Worm (Caenorhabditis elegans) whole organism, L4 larva: ENCODE results near the gene plx-2.

ENCODE experiments used
- F44E2.7 ChIP-seq: fragments of 200-800 bp; sonication (Bioruptor generic); IDR thresholded peaks from 2 replicates; pipeline ENCODE4 v2.1.2; 2022; ENCODE audit warnings: missing genetic modification characterization, missing compliant biosample characterization
- T26A8.4 ChIP-seq: fragments of 200-800 bp; sonication (Bioruptor generic); IDR thresholded peaks from 2 replicates; pipeline ENCODE4 v1.3.6; 2022; ENCODE audit warnings: missing genetic modification characterization, missing compliant biosample characterization
- Y105C5A.15 ChIP-seq: fragments of 200-800 bp; sonication (Bioruptor generic); IDR thresholded peaks from 2 replicates; pipeline ENCODE4 v1.3.6; 2022; ENCODE audit warnings: missing genetic modification characterization, missing compliant biosample characterization
- Y48G9A.11 ChIP-seq: fragments of 200-800 bp; sonication (Bioruptor generic); IDR thresholded peaks from 2 replicates; pipeline ENCODE4 v1.3.6; 2022; ENCODE audit warnings: missing genetic modification reagents, missing genetic modification characterization, missing compliant biosample characterization
- Y5F2A.4 ChIP-seq: fragments of 200-800 bp; sonication (Bioruptor generic); optimal IDR thresholded peaks from 2 replicates; lab custom pipeline; 2018; ENCODE audit warnings: mild to moderate bottlenecking, missing genetic modification characterization, missing compliant biosample characterization
- arid-1 ChIP-seq: fragments of 200-800 bp; sonication (Bioruptor generic); conservative IDR thresholded peaks from 2 replicates; pipeline ENCODE4 v1.3.6; 2022; ENCODE audit warnings: missing genetic modification reagents, missing genetic modification characterization, missing compliant biosample characterization
- ceh-20 ChIP-seq: fragments of 200-800 bp; sonication (Bioruptor generic); IDR thresholded peaks from 2 replicates; pipeline ENCODE4 v1.3.6; 2022; ENCODE audit warnings: missing genetic modification reagents, missing genetic modification characterization, missing compliant biosample characterization
- ceh-62 ChIP-seq: sonication (generic microtip); optimal IDR thresholded peaks from 2 replicates; lab custom pipeline; 2017; ENCODE audit warnings: missing biosample characterization, missing genetic modification characterization
- ces-1 ChIP-seq: fragments of 150-350 bp; sonication (generic microtip); optimal IDR thresholded peaks from 4 replicates; lab custom pipeline; 2014; ENCODE audit warnings: missing biosample characterization, missing genetic modification reagents, missing genetic modification characterization
- cey-2 ChIP-seq: sonication (generic microtip); optimal IDR thresholded peaks from 3 replicates; lab custom pipeline; 2017; ENCODE audit warnings: missing genetic modification characterization, mild to moderate bottlenecking, missing compliant biosample characterization, antibody characterized with exemption, borderline replicate concordance; ENCODE audit not compliant: insufficient read depth
- ctbp-1 ChIP-seq: fragments of 200-800 bp; sonication (Bioruptor generic); IDR thresholded peaks from 2 replicates; pipeline ENCODE4 v1.3.6; 2022; ENCODE audit warnings: missing genetic modification reagents, missing genetic modification characterization, missing compliant biosample characterization
- daf-16 ChIP-seq, 3 experiments: sonication (generic microtip); optimal IDR thresholded peaks; 2 replicates each; lab custom pipeline; 2016 to 2017; ENCODE audit warnings: missing genetic modification characterization in 3 of 3, missing genetic modification reagents in 3 of 3, mild to moderate bottlenecking in 2 of 3, missing compliant biosample characterization in 2 of 3, missing biosample characterization in 1 of 3, moderate library complexity in 1 of 3
- dmd-8 ChIP-seq: fragments of 200-800 bp; sonication (Bioruptor generic); IDR thresholded peaks from 2 replicates; pipeline ENCODE4 v1.3.6; 2022; ENCODE audit warnings: missing genetic modification characterization, missing compliant biosample characterization
- dmd-9 ChIP-seq: fragments of 200-800 bp; sonication (Bioruptor generic); IDR thresholded peaks from 2 replicates; pipeline ENCODE4 v1.3.6; 2022; ENCODE audit warnings: missing genetic modification reagents, missing genetic modification characterization, missing compliant biosample characterization
- dve-1 ChIP-seq: sonication (generic microtip); optimal IDR thresholded peaks from 2 replicates; lab custom pipeline; 2017; ENCODE audit warnings: antibody characterized with exemption, mild to moderate bottlenecking, missing genetic modification characterization, missing compliant biosample characterization; ENCODE audit not compliant: insufficient read depth
- egl-43 ChIP-seq: fragments of 200-800 bp; sonication (Bioruptor generic); IDR thresholded peaks from 2 replicates; pipeline ENCODE4 v1.3.6; 2022; ENCODE audit warnings: missing genetic modification reagents, missing genetic modification characterization, missing compliant biosample characterization
- fkh-10 ChIP-seq: fragments of 150-350 bp; optimal IDR thresholded peaks from 2 replicates; lab custom pipeline; 2014; ENCODE audit warnings: missing biosample characterization, missing genetic modification reagents, missing genetic modification characterization
- gei-8 ChIP-seq: fragments of 200-800 bp; sonication (Bioruptor generic); optimal IDR thresholded peaks from 2 replicates; lab custom pipeline; 2018; ENCODE audit warnings: mild to moderate bottlenecking, missing genetic modification characterization, missing compliant biosample characterization
- hif-1 ChIP-seq, 2 experiments: sonication (generic microtip); optimal IDR thresholded peaks; 2 replicates each; lab custom pipeline; 2016 to 2017; ENCODE audit warnings: missing compliant biosample characterization in 2 of 2, missing genetic modification characterization in 2 of 2, missing genetic modification reagents in 2 of 2, missing genotype in 2 of 2, mild to moderate bottlenecking in 1 of 2
- hlh-11 ChIP-seq: fragments of 200-800 bp; sonication (Bioruptor generic); optimal IDR thresholded peaks from 2 replicates; lab custom pipeline; 2018; ENCODE audit warnings: mild to moderate bottlenecking, missing genetic modification characterization, missing compliant biosample characterization
- jun-1 ChIP-seq: fragments of 150-350 bp; optimal IDR thresholded peaks from 2 replicates; lab custom pipeline; 2014; ENCODE audit warnings: missing biosample characterization, missing genetic modification reagents, missing genetic modification characterization
- lim-7 ChIP-seq: fragments of 200-800 bp; sonication (Bioruptor generic); IDR thresholded peaks from 2 replicates; pipeline ENCODE4 v1.3.6; 2022; ENCODE audit warnings: missing genetic modification characterization, missing compliant biosample characterization
- lin-1 ChIP-seq: fragments of 200-800 bp; sonication (Bioruptor generic); IDR thresholded peaks from 2 replicates; pipeline ENCODE4 v1.3.6; 2022; ENCODE audit warnings: missing genetic modification reagents, missing genetic modification characterization, missing compliant biosample characterization
- lin-29 ChIP-seq: fragments of 200-800 bp; sonication (Bioruptor generic); IDR thresholded peaks from 2 replicates; pipeline ENCODE4 v1.3.6; 2022; ENCODE audit warnings: missing genetic modification reagents, missing genetic modification characterization, missing compliant biosample characterization
- lin-38 ChIP-seq: fragments of 200-800 bp; sonication (Bioruptor generic); IDR thresholded peaks from 2 replicates; pipeline ENCODE4 v1.3.6; 2022; ENCODE audit warnings: missing genetic modification reagents, missing genetic modification characterization, missing compliant biosample characterization
- lsy-2 ChIP-seq, 2 experiments: fragments of 150-350 bp in 1 of 2; sonication (generic microtip) in 1 of 2; optimal IDR thresholded peaks; 2 replicates each; lab custom pipeline; 2014 to 2017; ENCODE audit warnings: missing biosample characterization in 2 of 2, missing genetic modification characterization in 2 of 2
- madf-5 ChIP-seq, 2 experiments: fragments of 200-800 bp; sonication (Bioruptor generic); IDR thresholded peaks; 2 replicates each; pipeline ENCODE4 v1.3.6; 2022; ENCODE audit warnings: missing compliant biosample characterization in 2 of 2, missing genetic modification characterization in 2 of 2
- mep-1 ChIP-seq: fragments of 150-350 bp; sonication (generic microtip); optimal IDR thresholded peaks from 3 replicates; lab custom pipeline; 2014; ENCODE audit warnings: missing biosample characterization, missing genetic modification characterization
- mxl-2 ChIP-seq: fragments of 200-800 bp; sonication (Bioruptor generic); conservative IDR thresholded peaks from 2 replicates; pipeline ENCODE4 v1.3.6; 2022; ENCODE audit warnings: missing genetic modification reagents, missing genetic modification characterization, missing compliant biosample characterization
- mxl-3 ChIP-seq: fragments of 200-800 bp; sonication (Bioruptor generic); optimal IDR thresholded peaks from 2 replicates; lab custom pipeline; 2018; ENCODE audit warnings: mild to moderate bottlenecking, missing genetic modification characterization, missing compliant biosample characterization
- nhr-102 ChIP-seq: sonication (generic microtip); optimal IDR thresholded peaks from 2 replicates; lab custom pipeline; 2016; ENCODE audit warnings: mild to moderate bottlenecking, missing genetic modification characterization, moderate library complexity, missing compliant biosample characterization
- nhr-11 ChIP-seq: fragments of 150-350 bp; optimal IDR thresholded peaks from 2 replicates; lab custom pipeline; 2014; ENCODE audit warnings: missing biosample characterization, missing genetic modification characterization
- nhr-237 ChIP-seq: sonication (generic microtip); optimal IDR thresholded peaks from 2 replicates; lab custom pipeline; 2017; ENCODE audit warnings: missing biosample characterization, missing genetic modification characterization
- nhr-42 ChIP-seq: fragments of 200-800 bp; sonication (Bioruptor generic); IDR thresholded peaks from 2 replicates; pipeline ENCODE4 v1.3.6; 2022; ENCODE audit warnings: missing genetic modification characterization, missing compliant biosample characterization
- pha-4 ChIP-seq, 2 experiments: fragments of 150-350 bp in 1 of 2; fragments of 200-800 bp in 1 of 2; sonication (Bioruptor generic) in 1 of 2; IDR thresholded peaks in 1 of 2; optimal IDR thresholded peaks in 1 of 2; 2 replicates each; pipeline versions ENCODE4 v1.3.6 to Lab custom; 2014 to 2022; ENCODE audit warnings: missing genetic modification characterization in 2 of 2, missing genetic modification reagents in 2 of 2, missing biosample characterization in 1 of 2, missing compliant biosample characterization in 1 of 2
- php-3 ChIP-seq: fragments of 200-800 bp; sonication (Bioruptor generic); IDR thresholded peaks from 2 replicates; pipeline ENCODE4 v1.3.6; 2022; ENCODE audit warnings: missing genetic modification reagents, missing genetic modification characterization, missing compliant biosample characterization
- pqm-1 ChIP-seq: sonication (generic microtip); optimal IDR thresholded peaks from 2 replicates; lab custom pipeline; 2017; ENCODE audit warnings: missing biosample characterization, missing genetic modification characterization
- rbr-2 ChIP-seq: sonication (generic microtip); optimal IDR thresholded peaks from 2 replicates; lab custom pipeline; 2016; ENCODE audit warnings: missing genotype, missing genetic modification characterization, missing compliant biosample characterization
- saeg-2 ChIP-seq: fragments of 200-800 bp; sonication (Bioruptor generic); IDR thresholded peaks from 2 replicates; pipeline ENCODE4 v1.3.6; 2022; ENCODE audit warnings: missing genetic modification reagents, missing genetic modification characterization, missing compliant biosample characterization
- skn-1 ChIP-seq: fragments of 150-350 bp; optimal IDR thresholded peaks from 2 replicates; lab custom pipeline; 2014; ENCODE audit warnings: missing biosample characterization, missing genetic modification characterization
- snpc-1.2 ChIP-seq: fragments of 200-800 bp; sonication (Bioruptor generic); IDR thresholded peaks from 2 replicates; pipeline ENCODE4 v1.3.6; 2022; ENCODE audit warnings: missing genetic modification reagents, missing genetic modification characterization, missing compliant biosample characterization
- spr-1 ChIP-seq: sonication (generic microtip); optimal IDR thresholded peaks from 2 replicates; lab custom pipeline; 2016; ENCODE audit warnings: mild to moderate bottlenecking, missing genetic modification characterization, missing compliant biosample characterization
- spr-3 ChIP-seq: fragments of 200-800 bp; sonication (Bioruptor generic); optimal IDR thresholded peaks from 2 replicates; lab custom pipeline; 2018; ENCODE audit warnings: mild to moderate bottlenecking, missing genetic modification characterization, missing compliant biosample characterization
- tag-97 ChIP-seq: fragments of 200-800 bp; sonication (Bioruptor generic); IDR thresholded peaks from 2 replicates; pipeline ENCODE4 v1.3.6; 2022; ENCODE audit warnings: missing genetic modification characterization, missing compliant biosample characterization
- unc-130 ChIP-seq: sonication (generic microtip); optimal IDR thresholded peaks from 2 replicates; lab custom pipeline; 2016; ENCODE audit warnings: missing genetic modification reagents, missing genetic modification characterization, missing compliant biosample characterization
- unc-39 ChIP-seq: sonication (generic microtip); optimal IDR thresholded peaks from 2 replicates; lab custom pipeline; 2017; ENCODE audit warnings: missing biosample characterization, missing genetic modification characterization
- unc-62 ChIP-seq, 3 experiments: fragments of 150-350 bp in 1 of 3; sonication (generic microtip); optimal IDR thresholded peaks in 2 of 3; peaks in 1 of 3; 1 replicate in 1 of 3; 2 replicates in 2 of 3; lab custom pipeline; 2014 to 2017; ENCODE audit warnings: missing biosample characterization in 3 of 3, missing genetic modification characterization in 3 of 3, missing genetic modification reagents in 3 of 3, missing genotype in 1 of 3
- vab-7 ChIP-seq: fragments of 200-800 bp; sonication (Bioruptor generic); IDR thresholded peaks from 2 replicates; pipeline ENCODE4 v1.3.6; 2022; ENCODE audit warnings: missing genetic modification reagents, missing genetic modification characterization, missing compliant biosample characterization
- zfp-2 ChIP-seq: sonication (generic microtip); optimal IDR thresholded peaks from 2 replicates; lab custom pipeline; 2016; ENCODE audit warnings: mild to moderate bottlenecking, missing genetic modification characterization, missing compliant biosample characterization
- zfp-3 ChIP-seq: fragments of 200-800 bp; sonication (Bioruptor generic); conservative IDR thresholded peaks from 2 replicates; pipeline ENCODE4 v1.3.6; 2022; ENCODE audit warnings: missing genetic modification reagents, missing genetic modification characterization, missing compliant biosample characterization

plx-2 gene

ce11 chrII:14441144-14441543 is 16.5 kb upstream of the plx-2 start, which contains the start of gene smg-8 (continued):
- TF ChIP-seq cey-2, result no peak
- TF ChIP-seq ctbp-1 (GFP tag; lab: Robert Waterston, UW), result no peak
- no peak for TF ChIP-seq jun-1 (tag; lab: Kevin White, UChicago)
- no peak for TF ChIP-seq spr-1 (tag; lab: Kevin White, UChicago)
- TF ChIP-seq tag-97 (GFP tag; lab: Robert Waterston, UW), result no peak
- no peak for TF ChIP-seq daf-16 (GFP tag; optimal IDR thresholded peaks at IDR 0.05; lab: Kevin White, UChicago)
- peak; percentile 49 for TF ChIP-seq daf-16 (tag; optimal IDR thresholded peaks at IDR 0.05; lab: Kevin White, UChicago)
- TF ChIP-seq lin-1, result no peak
- 0 out of 2 replicates have a peak, but pooled peaks have one; percentile 18 for TF ChIP-seq ceh-20 (GFP tag; lab: Robert Waterston, UW)
- no peak for TF ChIP-seq T26A8.4 (GFP tag; lab: Robert Waterston, UW)
- TF ChIP-seq nhr-237 (tag; lab: Kevin White, UChicago), result no peak
- TF ChIP-seq dmd-9 (GFP tag; lab: Robert Waterston, UW), result no peak
- TF ChIP-seq mxl-3 (GFP tag; lab: Kevin White, UChicago), result no peak
- no peak for TF ChIP-seq lin-29
- TF ChIP-seq Y48G9A.11 (GFP tag; lab: Robert Waterston, UW), result no peak
- TF ChIP-seq skn-1, result no peak
- no peak for TF ChIP-seq spr-3
- peak; percentile 40 for TF ChIP-seq fkh-10 (GFP tag; lab: Kevin White, UChicago)
- TF ChIP-seq vab-7 (GFP tag; lab: Robert Waterston, UW), result no peak
- TF ChIP-seq lsy-2 (tag; optimal IDR thresholded peaks at IDR 0.05; lab: Kevin White, UChicago), result peak; percentile 7 to 85
- no peak for TF ChIP-seq zfp-2
- peak; percentile 26 for TF ChIP-seq ces-1 (GFP tag; lab: Kevin White, UChicago)
- TF ChIP-seq madf-5 (GFP tag; IDR thresholded peaks at IDR 0.05; lab: Robert Waterston, UW), result no peak
- no peak for TF ChIP-seq gei-8 (GFP tag; lab: Kevin White, UChicago)
- TF ChIP-seq arid-1 (GFP tag; lab: Robert Waterston, UW), result no peak
- no peak for TF ChIP-seq unc-130 (GFP tag; lab: Kevin White, UChicago)
- no peak for TF ChIP-seq pha-4 (GFP tag; IDR thresholded peaks at IDR 0.05; lab: Robert Waterston, UW)
- peak; percentile 93 for TF ChIP-seq pha-4 (tag; optimal IDR thresholded peaks at IDR 0.05; lab: Kevin White, UChicago)
- TF ChIP-seq nhr-42 (GFP tag; lab: Robert Waterston, UW), result no peak
- peak; percentile 53 for TF ChIP-seq dve-1 (tag; lab: Kevin White, UChicago)
- no peak for TF ChIP-seq Y105C5A.15 (GFP tag; lab: Robert Waterston, UW)
- TF ChIP-seq hlh-11 (tag; lab: Kevin White, UChicago), result no peak
- peak; percentile 60 for TF ChIP-seq mep-1 (tag; lab: Kevin White, UChicago)
- peak; percentile 38 for TF ChIP-seq nhr-11
- no peak for TF ChIP-seq pqm-1
- TF ChIP-seq unc-62 (GFP tag; optimal IDR thresholded peaks at IDR 0.05 in 1 of 2; lab: Kevin White, UChicago), result peak in 1 of 2 experiments; percentile 59
- no peak for TF ChIP-seq unc-62 (tag; optimal IDR thresholded peaks at IDR 0.05; lab: Kevin White, UChicago)
- TF ChIP-seq ceh-62 (tag; lab: Kevin White, UChicago), result no peak
- no peak for TF ChIP-seq nhr-102
- TF ChIP-seq snpc-1.2 (GFP tag; lab: Robert Waterston, UW), result no peak
- TF ChIP-seq zfp-3 (GFP tag; lab: Robert Waterston, UW), result no peak
- TF ChIP-seq hif-1 (tag; optimal IDR thresholded peaks at IDR 0.05; lab: Kevin White, UChicago), result no peak
- TF ChIP-seq saeg-2 (GFP tag; lab: Robert Waterston, UW), result no peak
- TF ChIP-seq unc-39, result no peak
- no peak for TF ChIP-seq dmd-8 (GFP tag; lab: Robert Waterston, UW)
- peak; percentile 97 for TF ChIP-seq lin-38 (GFP tag; lab: Robert Waterston, UW)
- TF ChIP-seq Y5F2A.4, result no peak
- no peak for TF ChIP-seq php-3
- TF ChIP-seq mxl-2, result no peak
- TF ChIP-seq egl-43, result no peak
- no peak for TF ChIP-seq rbr-2 (tag; lab: Kevin White, UChicago)
- no peak for TF ChIP-seq F44E2.7 (GFP tag; lab: Robert Waterston, UW)
- no peak for TF ChIP-seq lim-7 (GFP tag; lab: Robert Waterston, UW)
